Worm (Caenorhabditis elegans) whole organism, dauer: Measurements from ENCODE around the gene col-40.

ENCODE experiments used
- unc-62 ChIP-seq: sonication (generic microtip); optimal IDR thresholded peaks from 2 replicates; lab custom pipeline; 2017; ENCODE audit warnings: missing biosample characterization, missing genetic modification reagents, missing genetic modification characterization

col-40 gene

ce11 chrII:1123208-1123607 is 16.4 kb upstream of the col-40 start, which contains the start of the genes sut-1 and eri-3:
TSS of gene sut-1 (minus strand) at chrII:1123265.
TSS of gene eri-3 (plus strand) at chrII:1123534.
- TF ChIP-seq unc-62 (GFP tag; lab: Kevin White, UChicago), result no peak

- TF ChIP-seq unc-62 (GFP tag; lab: Kevin White, UChicago), result no peak
Observed at ce11 chrII:1117992-1118729, 11.4 kb upstream of the col-40 start, which contains the start of gene lips-13. TSS of gene lips-13 (minus strand) at chrII:1118042.

- TF ChIP-seq unc-62 (GFP tag; lab: Kevin White, UChicago), result no peak
Observed at ce11 chrII:1116521-1116920, 9.8 kb upstream of the col-40 start.

- TF ChIP-seq unc-62 (GFP tag; lab: Kevin White, UChicago), result no peak
Observed at ce11 chrII:1114133-1114532, 7.4 kb upstream of the col-40 start, which contains the start of gene lips-12. TSS of gene lips-12 (minus strand) at chrII:1114233.

- TF ChIP-seq unc-62 (GFP tag; lab: Kevin White, UChicago), result no peak
Observed at ce11 chrII:1110901-1111300, 4.1 kb upstream of the col-40 start, which contains the start of gene lips-11. TSS of gene lips-11 (minus strand) at chrII:1111001.

- TF ChIP-seq unc-62 (GFP tag; lab: Kevin White, UChicago), result no peak
Observed at ce11 chrII:1105291-1105690, 1.5 kb downstream of the col-40 start.

- no peak for TF ChIP-seq unc-62 (GFP tag; lab: Kevin White, UChicago)
Observed at ce11 chrII:1104409-1104808, 2.4 kb downstream of the col-40 start, which contains the start of gene T13B5.9. TSS of gene T13B5.9 (minus strand) at chrII:1104509.

- TF ChIP-seq unc-62 (GFP tag; lab: Kevin White, UChicago), result no peak
Observed at ce11 chrII:1103484-1104100, 3.2 kb downstream of the col-40 start.

ce11 chrII:1102209-1102608 is 4.6 kb downstream of the col-40 start:
- no peak for TF ChIP-seq unc-62 (GFP tag; lab: Kevin White, UChicago)

ce11 chrII:1101413-1101812 is 5.4 kb downstream of the col-40 start:
- no peak for TF ChIP-seq unc-62 (GFP tag; lab: Kevin White, UChicago)

ce11 chrII:1100719-1101118 is 6.0 kb downstream of the col-40 start, which contains the start of gene pho-14:
TSS of gene pho-14 (minus strand) at chrII:1100819.
- TF ChIP-seq unc-62 (GFP tag; lab: Kevin White, UChicago), result no peak

- no peak for TF ChIP-seq unc-62 (GFP tag; lab: Kevin White, UChicago)
Observed at ce11 chrII:1091706-1092105, 15.1 kb downstream of the col-40 start, which contains the start of gene snf-3. TSS of gene snf-3 (plus strand) at chrII:1092006.

ce11 chrII:1090743-1091142 is 16.0 kb downstream of the col-40 start:
- TF ChIP-seq unc-62 (GFP tag; lab: Kevin White, UChicago), result no peak

- no peak for TF ChIP-seq unc-62 (GFP tag; lab: Kevin White, UChicago)
Observed at ce11 chrII:1088527-1089230, 18.1 kb downstream of the col-40 start.

- no peak for TF ChIP-seq unc-62 (GFP tag; lab: Kevin White, UChicago)
Observed at ce11 chrII:1086479-1086878, 20.3 kb downstream of the col-40 start.

ce11 chrII:1085546-1085945 is 21.2 kb downstream of the col-40 start:
- no peak for TF ChIP-seq unc-62 (GFP tag; lab: Kevin White, UChicago)
